Worm (Caenorhabditis elegans) whole organism, mixed stage, embryonic: ENCODE data around the gene nbs-1.

ENCODE experiments used
- ceh-43 ChIP-seq: fragments of 200-800 bp; sonication (Bioruptor generic); optimal IDR thresholded peaks from 2 replicates; lab custom pipeline; 2018; ENCODE audit warnings: mild to moderate bottlenecking, missing genetic modification characterization, moderate library complexity, missing compliant biosample characterization
- elt-3 ChIP-seq: fragments of 150-350 bp; optimal IDR thresholded peaks from 2 replicates; lab custom pipeline; 2014; ENCODE audit warnings: missing biosample characterization, missing genetic modification characterization
- flh-1 ChIP-seq: fragments of 200-800 bp; sonication (Bioruptor generic); optimal IDR thresholded peaks from 2 replicates; lab custom pipeline; 2018; ENCODE audit warnings: mild to moderate bottlenecking, missing genetic modification characterization, moderate library complexity, missing compliant biosample characterization
- lsy-2 ChIP-seq: fragments of 150-350 bp; optimal IDR thresholded peaks from 2 replicates; lab custom pipeline; 2014; ENCODE audit warnings: missing biosample characterization, missing genetic modification characterization
- pha-4 ChIP-seq: fragments of 150-350 bp; optimal IDR thresholded peaks from 2 replicates; lab custom pipeline; 2018; ENCODE audit warnings: missing biosample characterization, missing genetic modification reagents, missing genetic modification characterization
- sptf-1 ChIP-seq: sonication (generic microtip); optimal IDR thresholded peaks from 2 replicates; lab custom pipeline; 2017; ENCODE audit warnings: mild to moderate bottlenecking, missing genetic modification characterization, moderate library complexity, missing compliant biosample characterization
- unc-62 ChIP-seq: fragments of 150-350 bp; optimal IDR thresholded peaks from 2 replicates; lab custom pipeline; 2014; ENCODE audit warnings: missing biosample characterization, missing genetic modification reagents, missing genetic modification characterization
- ztf-11 ChIP-seq: fragments of 150-350 bp; optimal IDR thresholded peaks from 2 replicates; lab custom pipeline; 2014; ENCODE audit warnings: missing biosample characterization, missing genetic modification characterization

DNA sequence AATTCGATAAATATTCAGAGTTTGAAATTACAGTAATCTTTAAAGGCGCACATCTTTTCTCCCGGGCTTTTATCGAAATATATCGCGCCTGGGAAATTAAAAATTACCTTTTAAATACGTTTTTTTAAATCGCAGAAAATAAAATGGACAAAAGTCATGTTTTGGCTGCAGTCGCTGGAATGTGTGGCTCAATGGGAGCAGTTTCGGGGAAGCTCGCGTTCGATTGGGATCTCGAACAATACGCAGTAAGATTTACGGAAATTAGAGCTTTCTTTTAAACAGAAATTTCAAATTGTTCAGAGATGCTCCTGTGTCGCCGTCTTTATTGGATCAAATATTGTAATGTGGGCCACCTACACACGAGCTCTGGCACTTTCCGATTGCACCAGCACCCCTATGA lies 33.2 kb upstream of the nbs-1 start, which contains the start of gene F40F8.12:
- no peak for TF ChIP-seq ceh-43 (GFP tag; lab: Kevin White, UChicago)
- TF ChIP-seq pha-4 (tag; lab: Kevin White, UChicago): no peak
- TF ChIP-seq flh-1 (GFP tag; lab: Kevin White, UChicago): no peak
- no peak for TF ChIP-seq sptf-1 (tag; lab: Kevin White, UChicago)
- TF ChIP-seq lsy-2 (tag; lab: Kevin White, UChicago): no peak
- no peak for TF ChIP-seq elt-3 (tag; lab: Kevin White, UChicago)
- TF ChIP-seq unc-62: no peak
- no peak for TF ChIP-seq ztf-11
